Worm (Caenorhabditis elegans) whole organism, midembryonic: Measurements from ENCODE around the gene krr-1.

ENCODE experiments used
- klf-2 ChIP-seq: fragments of 200-800 bp; sonication (Bioruptor generic); conservative IDR thresholded peaks from 2 replicates; pipeline ENCODE4 v1.3.6; 2022; ENCODE audit warnings: missing genetic modification reagents, missing genetic modification characterization, missing compliant biosample characterization
- tab-1 ChIP-seq: fragments of 200-800 bp; sonication (Bioruptor generic); IDR thresholded peaks from 2 replicates; pipeline ENCODE4 v1.3.6; 2022; ENCODE audit warnings: missing genetic modification characterization, missing compliant biosample characterization
- ztf-23 ChIP-seq: fragments of 200-800 bp; sonication (Bioruptor generic); IDR thresholded peaks from 2 replicates; pipeline ENCODE4 v1.3.6; 2022; ENCODE audit warnings: missing genetic modification reagents, missing genetic modification characterization, missing compliant biosample characterization

DNA sequence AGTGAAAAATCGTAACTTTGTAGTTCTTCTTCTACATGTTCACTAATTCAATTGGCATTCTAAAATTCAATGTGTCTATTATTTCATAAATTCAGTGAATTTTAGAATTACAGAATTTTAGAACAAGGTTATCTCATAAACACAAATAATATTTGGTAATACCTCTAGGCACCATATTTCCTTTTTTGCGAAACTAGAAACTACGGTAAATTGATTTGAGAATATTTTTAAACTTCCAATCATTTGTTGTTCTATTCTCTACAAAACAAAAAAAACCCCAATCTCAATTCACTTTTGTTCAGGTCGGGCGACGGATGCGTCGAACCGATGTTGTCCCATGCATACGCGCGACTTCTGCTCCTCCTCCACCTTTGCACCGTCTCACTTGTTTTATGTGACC lies 31.1 kb upstream of the krr-1 start, which contains the start of gene F09G2.1:
- no peak for TF ChIP-seq ztf-23
- no peak for TF ChIP-seq tab-1 (GFP tag; lab: Robert Waterston, UW)
- no peak for TF ChIP-seq klf-2 (GFP tag; lab: Robert Waterston, UW)
